Fruit fly (Drosophila melanogaster): ENCODE data around the gene CG13026.
A peak's percentile ranks its signal among the peaks of the same experiment; 100 is the strongest.

The CG13026 gene

DNA sequence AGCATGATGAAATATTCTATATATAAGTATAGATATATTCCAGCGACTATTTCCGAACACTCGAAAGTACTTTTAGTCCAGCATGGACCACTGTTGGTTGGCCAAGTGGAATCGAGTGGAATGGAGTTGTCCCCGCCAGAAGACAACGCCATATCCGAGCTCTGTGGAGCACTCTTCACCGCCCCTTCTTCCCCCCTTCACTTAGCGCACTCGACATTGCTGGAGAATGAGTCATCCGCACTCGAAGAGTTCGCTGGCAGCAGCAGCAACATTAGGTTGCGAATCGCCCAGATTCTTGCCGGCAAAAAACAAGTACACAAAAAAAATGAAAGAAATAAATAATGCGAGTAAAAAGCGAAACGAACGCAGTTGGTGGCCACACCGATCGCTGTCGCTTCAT, 27.9 kb downstream of the CG13026 start:
- TF ChIP-seq CG7368 (GFP tag; optimal IDR thresholded peaks at IDR 0.05), result no peak
- TF ChIP-seq CG6808 (GFP tag; optimal IDR thresholded peaks at IDR 0.05), result no peak
- no peak for TF ChIP-seq Smox (GFP tag; optimal IDR thresholded peaks at IDR 0.05)
- no peak for TF ChIP-seq Gug (GFP tag; IDR thresholded peaks at IDR 0.05)
- TF ChIP-seq svp (GFP tag), result no peak
- TF ChIP-seq Blimp-1 (GFP tag; optimal IDR thresholded peaks at IDR 0.05), result no peak
- peak; percentile 3 for TF ChIP-seq CG32006 (GFP tag; optimal IDR thresholded peaks at IDR 0.05)
- TF ChIP-seq CG6276 (GFP tag; optimal IDR thresholded peaks at IDR 0.05), result no peak
- TF ChIP-seq CG6792 (GFP tag; optimal IDR thresholded peaks at IDR 0.05), result no peak
- TF ChIP-seq Eip75B (GFP tag; optimal IDR thresholded peaks at IDR 0.05), result no peak
- TF ChIP-seq pdm3 (GFP tag; optimal IDR thresholded peaks at IDR 0.05), result no peak
- 0 out of 2 replicates have a peak, but pooled peaks have one; percentile 23 for TF ChIP-seq CG15336 (GFP tag; IDR thresholded peaks at IDR 0.05)
- no peak for TF ChIP-seq dsx (GFP tag; optimal IDR thresholded peaks at IDR 0.05; ENCODE audit: poor library complexity, severe bottlenecking)
- TF ChIP-seq vri (GFP tag; optimal IDR thresholded peaks at IDR 0.05), result no peak
- TF ChIP-seq lz (GFP tag; optimal IDR thresholded peaks at IDR 0.05), result no peak
- 0 out of 3 replicates have a peak, but pooled peaks have one; percentile 19 for TF ChIP-seq eg (GFP tag; IDR thresholded peaks at IDR 0.05)
- TF ChIP-seq net (GFP tag; optimal IDR thresholded peaks at IDR 0.05), result no peak
- TF ChIP-seq CG10669 (GFP tag; optimal IDR thresholded peaks at IDR 0.05), result no peak

- peak; percentile 11 for TF ChIP-seq Hr39 (GFP tag; optimal IDR thresholded peaks at IDR 0.05)
- TF ChIP-seq Hr38 (GFP tag; optimal IDR thresholded peaks at IDR 0.05), result no peak
- TF ChIP-seq fd85E (GFP tag; optimal IDR thresholded peaks at IDR 0.05), result no peak
- TF ChIP-seq CG6792 (GFP tag; optimal IDR thresholded peaks at IDR 0.05), result no peak
- TF ChIP-seq acj6 (GFP tag; optimal IDR thresholded peaks at IDR 0.05), result peak; percentile 21
- peak; percentile 57 for TF ChIP-seq CG32006 (GFP tag; optimal IDR thresholded peaks at IDR 0.05)
- TF ChIP-seq lz (GFP tag; optimal IDR thresholded peaks at IDR 0.05), result no peak
- TF ChIP-seq Met (GFP tag; optimal IDR thresholded peaks at IDR 0.05), result no peak
- TF ChIP-seq spab (GFP tag; optimal IDR thresholded peaks at IDR 0.05), result no peak
- peak; percentile 11 for TF ChIP-seq CG6276 (GFP tag; optimal IDR thresholded peaks at IDR 0.05)
- TF ChIP-seq CG15336 (GFP tag; IDR thresholded peaks at IDR 0.05), result peak; percentile 76
- TF ChIP-seq OdsH (GFP tag; optimal IDR thresholded peaks at IDR 0.05), result peak; percentile 27
- no peak for TF ChIP-seq vri (GFP tag; optimal IDR thresholded peaks at IDR 0.05)
- TF ChIP-seq Smox (GFP tag; optimal IDR thresholded peaks at IDR 0.05), result peak; percentile 9
- TF ChIP-seq CG34406 (GFP tag; optimal IDR thresholded peaks at IDR 0.05), result peak; percentile 47
- TF ChIP-seq CG6163 (GFP tag; IDR thresholded peaks at IDR 0.05), result peak; percentile 22; the same call in 1 of the 3 replicates
- no peak for TF ChIP-seq CG16779 (tag; optimal IDR thresholded peaks at IDR 0.05)
- peak; percentile 62 for TF ChIP-seq CG8119 (GFP tag; IDR thresholded peaks at IDR 0.05)
- TF ChIP-seq Eip78C (GFP tag), result peak; percentile 55
- peak; percentile 17 for TF ChIP-seq CG10631 (GFP tag; optimal IDR thresholded peaks at IDR 0.05)
- TF ChIP-seq dsx (GFP tag; optimal IDR thresholded peaks at IDR 0.05; ENCODE audit: poor library complexity, severe bottlenecking), result no peak
- peak in 1 of 2 experiments; percentile 11 for TF ChIP-seq salr (GFP tag; optimal IDR thresholded peaks at IDR 0.05)
- TF ChIP-seq CG6808 (GFP tag; optimal IDR thresholded peaks at IDR 0.05), result no peak
- no peak for TF ChIP-seq fkh (GFP tag; optimal IDR thresholded peaks at IDR 0.05)
- no peak for TF ChIP-seq Ets21C (GFP tag; optimal IDR thresholded peaks at IDR 0.05)
- TF ChIP-seq pdm3 (GFP tag; optimal IDR thresholded peaks at IDR 0.05), result peak; percentile 5
- TF ChIP-seq cyc (GFP tag; optimal IDR thresholded peaks at IDR 0.05), result no peak
- TF ChIP-seq achi (GFP tag; optimal IDR thresholded peaks at IDR 0.05), result peak; percentile 39
- no peak for TF ChIP-seq Ets96B (tag; optimal IDR thresholded peaks at IDR 0.05)
- no peak for TF ChIP-seq Lpt (GFP tag; optimal IDR thresholded peaks at IDR 0.05)
- TF ChIP-seq esn (GFP tag; optimal IDR thresholded peaks at IDR 0.05), result peak; percentile 33
- TF ChIP-seq eg (GFP tag; IDR thresholded peaks at IDR 0.05), result peak; percentile 71
- TF ChIP-seq Hr4 (GFP tag; optimal IDR thresholded peaks at IDR 0.05), result no peak
- peak; percentile 18 for TF ChIP-seq Sox102F (GFP tag; optimal IDR thresholded peaks at IDR 0.05)
These were observed 28.9 kb downstream of the CG13026 start for dm6 chr3L:16697069-16697468.

Data from whole organism, prepupa.